Worm (Caenorhabditis elegans): ENCODE measurements around the gene H40L08.7.

- TF ChIP-seq nhr-76 (tag; optimal IDR thresholded peaks at IDR 0.05) (no peak), elt-3 (tag; optimal IDR thresholded peaks at IDR 0.05) (no peak), nhr-237 (tag; optimal IDR thresholded peaks at IDR 0.05) (no peak), tbx-8 (GFP tag; optimal IDR thresholded peaks at IDR 0.05) (no peak), ham-2 (GFP tag; optimal IDR thresholded peaks at IDR 0.05) (no peak), snpc-4 (tag; optimal IDR thresholded peaks at IDR 0.05) (no peak), unc-62 (GFP tag; optimal IDR thresholded peaks at IDR 0.05) (no peak), unc-120 (tag; optimal IDR thresholded peaks at IDR 0.05; ENCODE audit: poor library complexity, severe bottlenecking) (no peak), pha-4 (tag; optimal IDR thresholded peaks at IDR 0.05) (no peak), unc-39 (tag; optimal IDR thresholded peaks at IDR 0.05) (no peak), zip-8 (tag; optimal IDR thresholded peaks at IDR 0.05) (no peak), hlh-1 (tag; optimal IDR thresholded peaks at IDR 0.05) (no peak), nhr-28 (tag; optimal IDR thresholded peaks at IDR 0.05) (no peak), blmp-1 (tag; optimal IDR thresholded peaks at IDR 0.05) (no peak)
Measured at ce11 chrX:15084395-15084794, 6.9 kb upstream of the H40L08.7 start, which contains the start of gene F09B12.5.
